Fruit fly (Drosophila melanogaster) whole organism, embryonic: ENCODE data around the gene Tfb4.
A peak's percentile ranks its signal among the peaks of the same experiment; 100 is the strongest.

ENCODE experiments used
- Awh ChIP-seq: fragments of 200-800 bp; sonication (Bioruptor generic); IDR thresholded peaks from 2 replicates; pipeline ENCODE4, ENCODE4 v1.3.6; 2022; ENCODE audit warnings: missing biosample characterization, missing genetic modification characterization
- Bgb ChIP-seq: fragments of 200-800 bp; sonication (Bioruptor generic); IDR thresholded peaks from 2 replicates; pipeline ENCODE4 v1.3.6; 2022; ENCODE audit warnings: missing biosample characterization, missing genetic modification characterization; ENCODE audit not compliant: partially characterized antibody
- CG12391 ChIP-seq: fragments of 200-800 bp; sonication (Bioruptor generic); optimal IDR thresholded peaks from 3 replicates; lab custom pipeline; 2018; ENCODE audit warnings: missing biosample characterization, mild to moderate bottlenecking, missing genetic modification characterization, moderate library complexity
- CG12769 ChIP-seq: fragments of 200-800 bp; sonication (Bioruptor generic); optimal IDR thresholded peaks from 2 replicates; lab custom pipeline; 2019; ENCODE audit warnings: missing biosample characterization, mild to moderate bottlenecking, missing genetic modification characterization, moderate library complexity
- CG14441 ChIP-seq: fragments of 200-800 bp; sonication (Bioruptor generic); IDR thresholded peaks from 2 replicates; pipeline ENCODE4 v1.3.6; 2022; ENCODE audit warnings: missing biosample characterization, missing genetic modification characterization
- CG14710 ChIP-seq: fragments of 200-800 bp; sonication (Bioruptor generic); optimal IDR thresholded peaks from 3 replicates; lab custom pipeline; 2019; ENCODE audit warnings: missing biosample characterization, mild to moderate bottlenecking, missing genetic modification characterization, moderate library complexity
- CG15696 ChIP-seq: fragments of 200-800 bp; sonication (Bioruptor generic); optimal IDR thresholded peaks from 2 replicates; lab custom pipeline; 2019; ENCODE audit warnings: missing biosample characterization, mild to moderate bottlenecking, missing genetic modification characterization, moderate library complexity
- CG16813 ChIP-seq: fragments of 200-800 bp; sonication (Bioruptor generic); IDR thresholded peaks from 3 replicates; pipeline ENCODE4 v1.3.6; 2022; ENCODE audit warnings: missing biosample characterization, missing genetic modification characterization; ENCODE audit not compliant: partially characterized antibody
- CG17912 ChIP-seq: fragments of 200-800 bp; sonication (Bioruptor generic); optimal IDR thresholded peaks from 2 replicates; lab custom pipeline; 2018; ENCODE audit warnings: missing biosample characterization, mild to moderate bottlenecking, missing genetic modification characterization
- CG1792 ChIP-seq: fragments of 200-800 bp; sonication (Bioruptor generic); optimal IDR thresholded peaks from 2 replicates; lab custom pipeline; 2016; ENCODE audit warnings: missing biosample characterization, missing genetic modification characterization
- CG2712 ChIP-seq: fragments of 200-800 bp; optimal IDR thresholded peaks from 3 replicates; lab custom pipeline; 2019; ENCODE audit warnings: missing biosample characterization, mild to moderate bottlenecking, missing genetic modification characterization, moderate library complexity
- CG34422 ChIP-seq: fragments of 200-800 bp; sonication (Bioruptor generic); IDR thresholded peaks from 3 replicates; pipeline ENCODE4 v1.3.6; 2022; ENCODE audit warnings: missing biosample characterization, missing genetic modification characterization
- CG3726 ChIP-seq: fragments of 200-800 bp; sonication (Bioruptor generic); IDR thresholded peaks from 3 replicates; pipeline ENCODE4, ENCODE4 v1.3.6; 2022; ENCODE audit warnings: missing biosample characterization, missing genetic modification characterization
- CG3838 ChIP-seq: fragments of 200-800 bp; sonication (Bioruptor generic); optimal IDR thresholded peaks from 3 replicates; lab custom pipeline; 2016; ENCODE audit warnings: missing biosample characterization, missing genetic modification characterization
- CG4424 ChIP-seq: fragments of 200-800 bp; sonication (Bioruptor generic); optimal IDR thresholded peaks from 3 replicates; lab custom pipeline; 2016; ENCODE audit warnings: missing biosample characterization, missing genetic modification characterization
- CG6791 ChIP-seq: fragments of 200-800 bp; sonication (Bioruptor generic); IDR thresholded peaks from 3 replicates; pipeline ENCODE4 v1.3.6; 2022; ENCODE audit warnings: missing biosample characterization, missing genetic modification characterization; ENCODE audit not compliant: partially characterized antibody
- CG7839 ChIP-seq: fragments of 200-800 bp; sonication (Bioruptor generic); optimal IDR thresholded peaks from 3 replicates; lab custom pipeline; 2018; ENCODE audit warnings: missing biosample characterization, mild to moderate bottlenecking, missing genetic modification characterization, moderate library complexity
- CG8290 ChIP-seq, 3 experiments: fragments of 200-800 bp; sonication (Bioruptor generic); optimal IDR thresholded peaks; 2 replicates each; lab custom pipeline; 2016 to 2019; ENCODE audit warnings: missing biosample characterization in 3 of 3, missing genetic modification characterization in 3 of 3, mild to moderate bottlenecking in 2 of 3, moderate library complexity in 1 of 3
- CG8924 ChIP-seq: fragments of 200-800 bp; optimal IDR thresholded peaks from 3 replicates; lab custom pipeline; 2019; ENCODE audit warnings: missing biosample characterization, mild to moderate bottlenecking, missing genetic modification characterization, moderate library complexity
- CkIIα-i1 ChIP-seq: fragments of 200-800 bp; sonication (Bioruptor generic); IDR thresholded peaks from 2 replicates; pipeline ENCODE4 v1.3.6; 2022; ENCODE audit warnings: missing biosample characterization, missing genetic modification characterization
- Dbx ChIP-seq: fragments of 200-800 bp; sonication (Bioruptor generic); IDR thresholded peaks from 3 replicates; pipeline ENCODE4 v1.3.6; 2022; ENCODE audit warnings: missing biosample characterization, missing genetic modification characterization
- Fer3 ChIP-seq: fragments of 200-800 bp; sonication (Bioruptor generic); optimal IDR thresholded peaks from 2 replicates; lab custom pipeline; 2018; ENCODE audit warnings: missing biosample characterization, mild to moderate bottlenecking, missing genetic modification characterization, moderate library complexity
- Gug ChIP-seq: fragments of 200-800 bp; sonication (Bioruptor generic); IDR thresholded peaks from 4 replicates; pipeline ENCODE4 v1.3.6; 2022; ENCODE audit warnings: missing biosample characterization, missing genetic modification characterization
- HmgD ChIP-seq: fragments of 200-800 bp; sonication (Bioruptor generic); optimal IDR thresholded peaks from 3 replicates; lab custom pipeline; 2016; ENCODE audit warnings: missing biosample characterization, missing genetic modification characterization
- Hr3 ChIP-seq: fragments of 200-800 bp; sonication (Bioruptor generic); optimal IDR thresholded peaks from 3 replicates; lab custom pipeline; 2016; ENCODE audit warnings: missing biosample characterization, missing genetic modification characterization
- Hr51 ChIP-seq, 2 experiments: fragments of 200-800 bp; sonication (Bioruptor generic); optimal IDR thresholded peaks; 2 replicates in 1 of 2; 3 replicates in 1 of 2; lab custom pipeline; 2016 to 2018; ENCODE audit warnings: missing biosample characterization in 2 of 2, missing genetic modification characterization in 2 of 2, mild to moderate bottlenecking in 1 of 2, moderate library complexity in 1 of 2
- Lpt ChIP-seq: fragments of >200 bp; optimal IDR thresholded peaks from 2 replicates; lab custom pipeline; 2018; ENCODE audit warnings: missing biosample characterization, missing genetic modification characterization
- MESR4 ChIP-seq: fragments of 200-800 bp; sonication (Bioruptor generic); optimal IDR thresholded peaks from 2 replicates; lab custom pipeline; 2018; ENCODE audit warnings: missing biosample characterization, mild to moderate bottlenecking, missing genetic modification characterization, moderate library complexity
- Meics ChIP-seq: fragments of 200-800 bp; sonication (Bioruptor generic); optimal IDR thresholded peaks from 2 replicates; lab custom pipeline; 2017; ENCODE audit warnings: missing biosample characterization, mild to moderate bottlenecking, missing genetic modification characterization
- Oaz ChIP-seq: fragments of 200-800 bp; sonication (Bioruptor generic); IDR thresholded peaks from 2 replicates; pipeline ENCODE4 v1.3.6; 2022; ENCODE audit warnings: missing biosample characterization, missing genetic modification characterization
- Optix ChIP-seq: fragments of 200-800 bp; sonication (Bioruptor generic); IDR thresholded peaks from 3 replicates; pipeline ENCODE4 v1.3.6; 2022; ENCODE audit warnings: missing biosample characterization, missing genetic modification characterization
- Ravus ChIP-seq: fragments of 200-800 bp; sonication (Bioruptor generic); IDR thresholded peaks from 2 replicates; pipeline ENCODE4 v1.3.6; 2022; ENCODE audit warnings: missing biosample characterization, missing genetic modification characterization
- Rfx ChIP-seq: fragments of 200-800 bp; sonication (Bioruptor generic); IDR thresholded peaks from 2 replicates; pipeline ENCODE4 v1.3.6; 2022; ENCODE audit warnings: missing biosample characterization, missing genetic modification characterization
- ara ChIP-seq: fragments of 200-800 bp; sonication (Bioruptor generic); IDR thresholded peaks from 2 replicates; pipeline ENCODE4 v1.3.6; 2022; ENCODE audit warnings: missing biosample characterization, missing genetic modification characterization
- br ChIP-seq: fragments of >200 bp; optimal IDR thresholded peaks from 2 replicates; lab custom pipeline; 2017
- bsh ChIP-seq, 2 experiments: fragments of 200-800 bp; sonication (Bioruptor generic); optimal IDR thresholded peaks; 2 replicates each; lab custom pipeline; 2017 to 2018; ENCODE audit warnings: mild to moderate bottlenecking in 2 of 2, missing biosample characterization in 2 of 2, missing genetic modification characterization in 2 of 2, moderate library complexity in 1 of 2
- dm ChIP-seq: fragments of 200-800 bp; sonication (Bioruptor generic); optimal IDR thresholded peaks from 3 replicates; lab custom pipeline; 2016; ENCODE audit warnings: missing biosample characterization, missing genetic modification characterization
- fd3F ChIP-seq: fragments of 200-800 bp; sonication (Bioruptor generic); optimal IDR thresholded peaks from 2 replicates; lab custom pipeline; 2018; ENCODE audit warnings: missing biosample characterization, mild to moderate bottlenecking, missing genetic modification characterization, moderate library complexity
- gem ChIP-seq: fragments of 200-800 bp; sonication (Bioruptor generic); optimal IDR thresholded peaks from 2 replicates; lab custom pipeline; 2019; ENCODE audit warnings: missing biosample characterization, mild to moderate bottlenecking, missing genetic modification characterization, moderate library complexity
- hkb ChIP-seq, 2 experiments: fragments of 200-800 bp in 1 of 2; fragments of >200 bp in 1 of 2; sonication (Bioruptor generic) in 1 of 2; IDR thresholded peaks in 1 of 2; optimal IDR thresholded peaks in 1 of 2; 2 replicates each; pipeline versions ENCODE4 v1.3.6 to Lab custom; 2017 to 2022; ENCODE audit warnings: missing biosample characterization in 1 of 2, missing genetic modification characterization in 1 of 2
- kni ChIP-seq: fragments of 200-800 bp; sonication (Bioruptor generic); optimal IDR thresholded peaks from 3 replicates; lab custom pipeline; 2017; ENCODE audit warnings: mild to moderate bottlenecking, missing biosample characterization, missing genetic modification reagents, missing genetic modification characterization
- pum ChIP-seq: fragments of 200-800 bp; sonication (Bioruptor generic); optimal IDR thresholded peaks from 2 replicates; lab custom pipeline; 2016; ENCODE audit warnings: missing biosample characterization, missing genetic modification characterization
- salm ChIP-seq: fragments of 200-800 bp; sonication (Bioruptor generic); optimal IDR thresholded peaks from 2 replicates; lab custom pipeline; 2018; ENCODE audit warnings: missing biosample characterization, mild to moderate bottlenecking, missing genetic modification characterization
- tio ChIP-seq: fragments of 200-800 bp; sonication (Bioruptor generic); optimal IDR thresholded peaks from 2 replicates; lab custom pipeline; 2017; ENCODE audit warnings: missing biosample characterization, missing genetic modification characterization, inconsistent platforms
- trem ChIP-seq: fragments of 200-800 bp; optimal IDR thresholded peaks from 3 replicates; lab custom pipeline; 2019; ENCODE audit warnings: missing biosample characterization, mild to moderate bottlenecking, missing genetic modification characterization, moderate library complexity
- unpg ChIP-seq: fragments of 200-800 bp; sonication (Bioruptor generic); optimal IDR thresholded peaks from 3 replicates; lab custom pipeline; 2018; ENCODE audit warnings: missing biosample characterization, mild to moderate bottlenecking, missing genetic modification characterization, moderate library complexity
- wdn ChIP-seq: fragments of 200-800 bp; sonication (Bioruptor generic); IDR thresholded peaks from 2 replicates; pipeline ENCODE4 v1.3.6; 2022; ENCODE audit warnings: missing biosample characterization, missing genetic modification characterization
- zen2 ChIP-seq: fragments of 200-800 bp; sonication (Bioruptor generic); IDR thresholded peaks from 3 replicates; pipeline ENCODE4 v1.3.6; 2022; ENCODE audit warnings: missing biosample characterization, missing genetic modification characterization; ENCODE audit not compliant: partially characterized antibody
- zfh2 ChIP-seq: fragments of 200-800 bp; sonication (Bioruptor generic); optimal IDR thresholded peaks from 2 replicates; lab custom pipeline; 2016; ENCODE audit warnings: missing biosample characterization, missing genetic modification characterization

Tfb4 gene

dm6 chr2L:1172704-1173107 is 22.2 kb upstream of the Tfb4 start, which contains the start of the genes Charon and CG4887 (continued):
- TF ChIP-seq Meics (GFP tag; lab: Kevin White, UChicago): peak; percentile 75
- TF ChIP-seq HmgD: peak; percentile 71
- no peak for TF ChIP-seq zen2 (GFP tag; lab: Robert Waterston, UW)
- TF ChIP-seq Gug (GFP tag; lab: Robert Waterston, UW): peak; percentile 83
- peak; percentile 93 for TF ChIP-seq zfh2
- TF ChIP-seq Hr51 (GFP tag; optimal IDR thresholded peaks at IDR 0.05; lab: Kevin White, UChicago): peak in 1 of 2 experiments; percentile 83
- TF ChIP-seq Bgb (GFP tag; lab: Robert Waterston, UW): peak; percentile 63
- TF ChIP-seq fd3F: peak; percentile 76
- no peak for TF ChIP-seq kni (GFP tag; lab: Kevin White, UChicago)
- TF ChIP-seq CG6791: 0 out of 3 replicates have a peak, but pooled peaks have one; percentile 37
- no peak for TF ChIP-seq Lpt (GFP tag; lab: Kevin White, UChicago)
- TF ChIP-seq CG17912 (GFP tag; lab: Kevin White, UChicago): peak; percentile 19
- no peak for TF ChIP-seq hkb (optimal IDR thresholded peaks at IDR 0.05; lab: Kevin White, UChicago)
- TF ChIP-seq hkb (GFP tag; IDR thresholded peaks at IDR 0.05; lab: Robert Waterston, UW): peak; percentile 76
- TF ChIP-seq Rfx (GFP tag; lab: Robert Waterston, UW): peak; percentile 91
- TF ChIP-seq wdn: peak; percentile 55
- TF ChIP-seq trem (tag; lab: Kevin White, UChicago): peak; percentile 71
- TF ChIP-seq Dbx (GFP tag; lab: Robert Waterston, UW): peak; percentile 89
- TF ChIP-seq br (lab: Kevin White, UChicago): no peak
- TF ChIP-seq CG4424 (GFP tag; lab: Kevin White, UChicago): peak; percentile 89
- TF ChIP-seq CG15696 (tag; lab: Kevin White, UChicago): peak; percentile 87
- peak; percentile 86 for TF ChIP-seq CG14710 (tag; lab: Kevin White, UChicago)
- TF ChIP-seq bsh (GFP tag; optimal IDR thresholded peaks at IDR 0.05; lab: Kevin White, UChicago): peak in 1 of 2 experiments; percentile 79
- TF ChIP-seq unpg (GFP tag; lab: Kevin White, UChicago): no peak
- no peak for TF ChIP-seq CG8924
- TF ChIP-seq CG34422 (GFP tag; lab: Robert Waterston, UW): peak; percentile 88
- TF ChIP-seq CG7839 (tag; lab: Kevin White, UChicago): no peak
- peak; percentile 72 for TF ChIP-seq CG1792 (GFP tag; lab: Kevin White, UChicago)
- peak; percentile 87 for TF ChIP-seq dm
- no peak for TF ChIP-seq MESR4
- peak; percentile 83 for TF ChIP-seq CG2712
- peak; percentile 88 for TF ChIP-seq CG12391 (tag; lab: Kevin White, UChicago)
- TF ChIP-seq Oaz (GFP tag; lab: Robert Waterston, UW): peak; percentile 57; the same call in 1 of the 2 replicates
- TF ChIP-seq Ravus (GFP tag; lab: Robert Waterston, UW): no peak; the same call in 1 of the 2 replicates
- TF ChIP-seq tio: no peak
- peak; percentile 63 for TF ChIP-seq CG3838
- no peak for TF ChIP-seq CG12769
- TF ChIP-seq ara (GFP tag; lab: Robert Waterston, UW): peak; percentile 75; the same call in 1 of the 2 replicates
- 0 out of 2 replicates have a peak, but pooled peaks have one; percentile 19 for TF ChIP-seq Awh (GFP tag; lab: Robert Waterston, UW)
- peak; percentile 32; the same call in 1 of the 3 replicates for TF ChIP-seq Optix (GFP tag; lab: Robert Waterston, UW)
- TF ChIP-seq salm (tag; lab: Kevin White, UChicago): peak; percentile 49
- TF ChIP-seq pum (GFP tag; lab: Kevin White, UChicago): peak; percentile 90
- peak; percentile 75 for TF ChIP-seq CG16813
- no peak; the same call in 1 of the 3 replicates for TF ChIP-seq CG3726 (GFP tag; lab: Robert Waterston, UW)
- TF ChIP-seq CkIIα-i1 (GFP tag; lab: Robert Waterston, UW): no peak
- peak; percentile 82 for TF ChIP-seq Fer3 (tag; lab: Kevin White, UChicago)
- TF ChIP-seq CG8290 (GFP tag; optimal IDR thresholded peaks at IDR 0.05; lab: Kevin White, UChicago): peak; percentile 86
- TF ChIP-seq CG8290 (tag; optimal IDR thresholded peaks at IDR 0.05; lab: Kevin White, UChicago): peak in 1 of 2 experiments; percentile 32
- peak; percentile 78 for TF ChIP-seq CG14441
- peak; percentile 83 for TF ChIP-seq Hr3 (GFP tag; lab: Kevin White, UChicago)
- no peak for TF ChIP-seq gem
